Fruit fly (Drosophila melanogaster): ENCODE results near the gene CG12535.
A peak's percentile ranks its signal among the peaks of the same experiment; 100 is the strongest.

Gene CG12535

dm6 chrX:3355180-3355579 lies 93.6 kb downstream of the CG12535 start (continued):
- peak; percentile 56 for TF ChIP-seq nau (GFP tag; optimal IDR thresholded peaks at IDR 0.05)
- TF ChIP-seq bowl (GFP tag; IDR thresholded peaks at IDR 0.05) = 0 out of 2 replicates have a peak, but pooled peaks have one; percentile 31
- TF ChIP-seq crp (GFP tag; optimal IDR thresholded peaks at IDR 0.05) = no peak
- TF ChIP-seq CG10147 (GFP tag; optimal IDR thresholded peaks at IDR 0.05) = peak; percentile 57
- TF ChIP-seq CG7963 (GFP tag; IDR thresholded peaks at IDR 0.05; ENCODE audit: partially characterized antibody) = no peak
- TF ChIP-seq ap (GFP tag; IDR thresholded peaks at IDR 0.05) = peak; percentile 64
- peak; percentile 38 for TF ChIP-seq chn (GFP tag; optimal IDR thresholded peaks at IDR 0.05)
- TF ChIP-seq Ravus (GFP tag; IDR thresholded peaks at IDR 0.05) = peak; percentile 36; the same call in 1 of the 2 replicates
- peak; percentile 21 for TF ChIP-seq jumu (GFP tag; optimal IDR thresholded peaks at IDR 0.05)
- no peak for TF ChIP-seq knrl (GFP tag; IDR thresholded peaks at IDR 0.05; ENCODE audit: partially characterized antibody)
- peak; percentile 78 for TF ChIP-seq esg (GFP tag; conservative IDR thresholded peaks at IDR 0.05)
- peak; percentile 49 for TF ChIP-seq CG11723 (GFP tag; optimal IDR thresholded peaks at IDR 0.05)
- peak; percentile 60 for TF ChIP-seq CG9817 (tag; optimal IDR thresholded peaks at IDR 0.05)
- peak; percentile 66 for TF ChIP-seq CG18476 (GFP tag; optimal IDR thresholded peaks at IDR 0.05)
- TF ChIP-seq CG18262 (tag; optimal IDR thresholded peaks at IDR 0.05) = peak; percentile 87
- TF ChIP-seq ttk (GFP tag; IDR thresholded peaks at IDR 0.05) = peak; percentile 80
- TF ChIP-seq Hr78 (GFP tag; optimal IDR thresholded peaks at IDR 0.05) = no peak
- peak; percentile 84 for TF ChIP-seq CG32767 (GFP tag; IDR thresholded peaks at IDR 0.05)
- peak; percentile 74 for TF ChIP-seq Hr3 (GFP tag; optimal IDR thresholded peaks at IDR 0.05)
- TF ChIP-seq C15 (GFP tag; IDR thresholded peaks at IDR 0.05) = 0 out of 3 replicates have a peak, but pooled peaks have one; percentile 44
- TF ChIP-seq CG14050 (GFP tag; IDR thresholded peaks at IDR 0.05) = peak; percentile 64
- TF ChIP-seq Abd-B (GFP tag; optimal IDR thresholded peaks at IDR 0.05) = peak; percentile 67
- no peak for TF ChIP-seq fu2 (GFP tag; optimal IDR thresholded peaks at IDR 0.05)
- TF ChIP-seq CG11560 (tag; IDR thresholded peaks at IDR 0.05) = peak; percentile 48; the same call in 2 of the 3 replicates
- peak; percentile 27 for TF ChIP-seq zfh2 (GFP tag; optimal IDR thresholded peaks at IDR 0.05)
- peak; percentile 62; the same call in 1 of the 3 replicates for TF ChIP-seq CG3726 (GFP tag; IDR thresholded peaks at IDR 0.05)
- peak; percentile 46 for TF ChIP-seq CG4617 (GFP tag; optimal IDR thresholded peaks at IDR 0.05; ENCODE audit: borderline replicate concordance)
- peak; percentile 65 for TF ChIP-seq ind (GFP tag; optimal IDR thresholded peaks at IDR 0.05)
- TF ChIP-seq Taf1 (GFP tag; IDR thresholded peaks at IDR 0.05) = peak; percentile 70
- TF ChIP-seq Fer1 (GFP tag; optimal IDR thresholded peaks at IDR 0.05) = peak; percentile 55
- peak; percentile 83 for TF ChIP-seq slbo (GFP tag; IDR thresholded peaks at IDR 0.05)
- TF ChIP-seq CG10267 (tag; optimal IDR thresholded peaks at IDR 0.05) = peak; percentile 79
- peak; percentile 12 for TF ChIP-seq Dad (GFP tag; optimal IDR thresholded peaks at IDR 0.05)
- TF ChIP-seq NC2β (GFP tag; optimal IDR thresholded peaks at IDR 0.05) = peak; percentile 41
- TF ChIP-seq CG6689 (GFP tag; IDR thresholded peaks at IDR 0.05) = peak; percentile 89
- TF ChIP-seq CG7271 (tag; optimal IDR thresholded peaks at IDR 0.05) = peak; percentile 64
- peak; percentile 69 for TF ChIP-seq tio (GFP tag; optimal IDR thresholded peaks at IDR 0.05)
- peak; percentile 89 for TF ChIP-seq CG33557 (GFP tag; optimal IDR thresholded peaks at IDR 0.05)
- peak; percentile 85 for TF ChIP-seq Optix (GFP tag; IDR thresholded peaks at IDR 0.05)
- TF ChIP-seq CG17829 (tag; optimal IDR thresholded peaks at IDR 0.05) = peak; percentile 85
- no peak for TF ChIP-seq pb (GFP tag; optimal IDR thresholded peaks at IDR 0.05)
- TF ChIP-seq CG2116 (GFP tag; optimal IDR thresholded peaks at IDR 0.05) = peak; percentile 18
- no peak for TF ChIP-seq btn (GFP tag; optimal IDR thresholded peaks at IDR 0.05)
- TF ChIP-seq CG1832 (GFP tag; optimal IDR thresholded peaks at IDR 0.05) = no peak
- TF ChIP-seq Atf6 (GFP tag; IDR thresholded peaks at IDR 0.05) = peak; percentile 85
- no peak for TF ChIP-seq Neu2 (GFP tag; optimal IDR thresholded peaks at IDR 0.05; ENCODE audit: borderline replicate concordance)
- no peak for TF ChIP-seq abd-A (tag; optimal IDR thresholded peaks at IDR 0.05)
- TF ChIP-seq cad (GFP tag; optimal IDR thresholded peaks at IDR 0.05) = no peak
- no peak for TF ChIP-seq disco-r (GFP tag; optimal IDR thresholded peaks at IDR 0.05)
- peak; percentile 18 for TF ChIP-seq gcm2 (GFP tag; optimal IDR thresholded peaks at IDR 0.05)
